Worm (Caenorhabditis elegans): ENCODE results near the gene Y24D9B.1.

ce11 chrIV:4359653-4360052, 42.5 kb downstream of the Y24D9B.1 start, which contains the start of gene F55F10.3:
- TF ChIP-seq mdl-1 (tag; optimal IDR thresholded peaks at IDR 0.05) (no peak), unc-62 (GFP tag; optimal IDR thresholded peaks at IDR 0.05) (no peak), aly-2 (tag; optimal IDR thresholded peaks at IDR 0.05) (no peak), egl-27 (tag; optimal IDR thresholded peaks at IDR 0.05) (no peak), ama-1 (optimal IDR thresholded peaks at IDR 0.05) (no peak), C34F6.9 (tag; optimal IDR thresholded peaks at IDR 0.05) (no peak), lin-39 (tag; optimal IDR thresholded peaks at IDR 0.05) (no peak), nhr-11 (tag; optimal IDR thresholded peaks at IDR 0.05) (no peak), alr-1 (tag; optimal IDR thresholded peaks at IDR 0.05) (no peak), lin-13 (GFP tag; optimal IDR thresholded peaks at IDR 0.05) (no peak)
